Fruit fly (Drosophila melanogaster) whole organism, embryonic: ENCODE results near the gene nudE.

Experiments used
- Ada2b ChIP-seq: fragments of 200-800 bp; sonication (Bioruptor generic); IDR thresholded peaks from 2 replicates; pipeline ENCODE4 v1.3.6; 2022; ENCODE audit warnings: missing biosample characterization, missing genetic modification characterization
- Atf-2 ChIP-seq: fragments of 200-800 bp; sonication (Bioruptor generic); optimal IDR thresholded peaks from 2 replicates; lab custom pipeline; 2016; ENCODE audit warnings: missing biosample characterization, missing genetic modification characterization
- CG10979 ChIP-seq: fragments of 200-800 bp; sonication (Bioruptor generic); optimal IDR thresholded peaks from 2 replicates; lab custom pipeline; 2018; ENCODE audit warnings: missing biosample characterization, mild to moderate bottlenecking, missing genetic modification characterization, moderate library complexity
- CG12071 ChIP-seq: fragments of 200-800 bp; sonication (Bioruptor generic); optimal IDR thresholded peaks from 3 replicates; lab custom pipeline; 2018; ENCODE audit warnings: missing biosample characterization, mild to moderate bottlenecking, missing genetic modification characterization
- CG12236 ChIP-seq: fragments of 200-800 bp; sonication (Bioruptor generic); optimal IDR thresholded peaks from 2 replicates; lab custom pipeline; 2016; ENCODE audit warnings: missing biosample characterization, missing genetic modification characterization
- CG12942 ChIP-seq: fragments of 200-800 bp; sonication (Bioruptor generic); optimal IDR thresholded peaks from 3 replicates; lab custom pipeline; 2016; ENCODE audit warnings: missing biosample characterization, missing genetic modification characterization
- CG13894 ChIP-seq: fragments of 200-800 bp; sonication (Bioruptor generic); optimal IDR thresholded peaks from 3 replicates; lab custom pipeline; 2018; ENCODE audit warnings: missing biosample characterization, mild to moderate bottlenecking, missing genetic modification characterization, moderate library complexity
- CG14667 ChIP-seq: fragments of 200-800 bp; sonication (Bioruptor generic); IDR thresholded peaks from 2 replicates; pipeline ENCODE4 v1.3.6; 2022; ENCODE audit warnings: missing biosample characterization, missing genetic modification characterization
- CG14965 ChIP-seq: fragments of 200-800 bp; sonication (Bioruptor generic); optimal IDR thresholded peaks from 2 replicates; lab custom pipeline; 2016; ENCODE audit warnings: missing biosample characterization, missing genetic modification characterization, borderline replicate concordance
- CG15073 ChIP-seq: fragments of 200-800 bp; sonication (Bioruptor generic); optimal IDR thresholded peaks from 2 replicates; lab custom pipeline; 2016; ENCODE audit warnings: missing biosample characterization, missing genetic modification characterization
- CG16863 ChIP-seq: fragments of 200-800 bp; sonication (Bioruptor generic); optimal IDR thresholded peaks from 3 replicates; lab custom pipeline; 2016; ENCODE audit warnings: missing biosample characterization, missing genetic modification characterization
- CG17568 ChIP-seq: fragments of 200-800 bp; sonication (Bioruptor generic); optimal IDR thresholded peaks from 2 replicates; lab custom pipeline; 2018; ENCODE audit warnings: missing biosample characterization, mild to moderate bottlenecking, missing genetic modification characterization, moderate library complexity
- CG18619 ChIP-seq: fragments of 200-800 bp; sonication (Bioruptor generic); optimal IDR thresholded peaks from 3 replicates; lab custom pipeline; 2017; ENCODE audit warnings: missing biosample characterization, mild to moderate bottlenecking, missing genetic modification characterization
- CG30020 ChIP-seq: fragments of 200-800 bp; optimal IDR thresholded peaks from 2 replicates; lab custom pipeline; 2019; ENCODE audit warnings: missing biosample characterization, mild to moderate bottlenecking, missing genetic modification characterization, moderate library complexity
- CG31388 ChIP-seq: fragments of 200-800 bp; sonication (Bioruptor generic); optimal IDR thresholded peaks from 2 replicates; lab custom pipeline; 2016; ENCODE audit warnings: missing biosample characterization, missing genetic modification characterization
- CG33557 ChIP-seq: fragments of 200-800 bp; sonication (Bioruptor generic); optimal IDR thresholded peaks from 2 replicates; lab custom pipeline; 2019; ENCODE audit warnings: missing biosample characterization, mild to moderate bottlenecking, missing genetic modification characterization, moderate library complexity
- CG34224 ChIP-seq: fragments of 200-800 bp; sonication (Bioruptor generic); IDR thresholded peaks from 3 replicates; pipeline ENCODE4 v1.3.6; 2022; ENCODE audit warnings: missing biosample characterization, missing genetic modification characterization; ENCODE audit not compliant: partially characterized antibody
- CG4424 ChIP-seq: fragments of 200-800 bp; sonication (Bioruptor generic); optimal IDR thresholded peaks from 3 replicates; lab custom pipeline; 2016; ENCODE audit warnings: missing biosample characterization, missing genetic modification characterization
- CG5953 ChIP-seq: fragments of 200-800 bp; sonication (Bioruptor generic); IDR thresholded peaks from 2 replicates; pipeline ENCODE4 v1.3.6; 2022; ENCODE audit warnings: missing biosample characterization, missing genetic modification characterization
- CG6765 ChIP-seq: fragments of 200-800 bp; sonication (Bioruptor generic); optimal IDR thresholded peaks from 3 replicates; lab custom pipeline; 2017; ENCODE audit warnings: missing biosample characterization, mild to moderate bottlenecking, missing genetic modification characterization
- CG8359 ChIP-seq: fragments of 200-800 bp; sonication (Bioruptor generic); optimal IDR thresholded peaks from 2 replicates; lab custom pipeline; 2017; ENCODE audit warnings: missing biosample characterization, mild to moderate bottlenecking, missing genetic modification characterization, borderline replicate concordance
- Camta ChIP-seq: fragments of 200-800 bp; sonication (Bioruptor generic); optimal IDR thresholded peaks from 2 replicates; lab custom pipeline; 2016; ENCODE audit warnings: missing biosample characterization, missing genetic modification characterization
- Chrac-16 ChIP-seq: fragments of 200-800 bp; sonication (Bioruptor generic); optimal IDR thresholded peaks from 3 replicates; lab custom pipeline; 2016; ENCODE audit warnings: missing biosample characterization, missing genetic modification characterization
- D ChIP-seq, 2 experiments: fragments of 200-800 bp in 1 of 2; fragments of >200 bp in 1 of 2; sonication (Bioruptor generic) in 1 of 2; optimal IDR thresholded peaks; 2 replicates in 1 of 2; 3 replicates in 1 of 2; lab custom pipeline; 2017; ENCODE audit warnings: mild to moderate bottlenecking in 1 of 2, missing biosample characterization in 1 of 2, missing genetic modification characterization in 1 of 2, missing genetic modification reagents in 1 of 2
- D19A ChIP-seq: fragments of 200-800 bp; optimal IDR thresholded peaks from 3 replicates; lab custom pipeline; 2019; ENCODE audit warnings: missing biosample characterization, mild to moderate bottlenecking, missing genetic modification characterization, moderate library complexity
- Ets65A ChIP-seq: fragments of 200-800 bp; sonication (Bioruptor generic); peaks from one replicate; lab custom pipeline; 2016; ENCODE audit warnings: missing biosample characterization, missing genetic modification characterization
- HLH54F ChIP-seq: fragments of 200-800 bp; sonication (Bioruptor generic); optimal IDR thresholded peaks from 3 replicates; lab custom pipeline; 2016; ENCODE audit warnings: missing biosample characterization, missing genetic modification characterization
- Kr ChIP-seq: fragments of 200-800 bp; sonication (Bioruptor generic); optimal IDR thresholded peaks from 2 replicates; lab custom pipeline; 2017; ENCODE audit warnings: missing biosample characterization, mild to moderate bottlenecking, missing genetic modification characterization
- Mrtf ChIP-seq: fragments of 200-800 bp; sonication (Bioruptor generic); IDR thresholded peaks from 3 replicates; pipeline ENCODE4 v1.3.6; 2022; ENCODE audit warnings: missing biosample characterization, missing genetic modification characterization
- Poxn ChIP-seq: fragments of 200-800 bp; sonication (Bioruptor generic); IDR thresholded peaks from 2 replicates; pipeline ENCODE4 v1.3.6; 2022; ENCODE audit warnings: missing biosample characterization, missing genetic modification characterization
- Ravus ChIP-seq: fragments of 200-800 bp; sonication (Bioruptor generic); IDR thresholded peaks from 2 replicates; pipeline ENCODE4 v1.3.6; 2022; ENCODE audit warnings: missing biosample characterization, missing genetic modification characterization
- Six4 ChIP-seq: fragments of 200-800 bp; sonication (Bioruptor generic); optimal IDR thresholded peaks from 2 replicates; lab custom pipeline; 2016; ENCODE audit warnings: missing biosample characterization, missing genetic modification characterization
- Taf1 ChIP-seq: fragments of 200-800 bp; sonication (Bioruptor generic); IDR thresholded peaks from 2 replicates; pipeline ENCODE4 v1.3.6; 2022; ENCODE audit warnings: missing biosample characterization, missing genetic modification characterization
- Xbp1 ChIP-seq: fragments of 200-800 bp; sonication (Bioruptor generic); optimal IDR thresholded peaks from 3 replicates; lab custom pipeline; 2016; ENCODE audit warnings: missing biosample characterization, mild to moderate bottlenecking, missing genetic modification characterization
- cg ChIP-seq: fragments of 200-800 bp; sonication (Bioruptor generic); optimal IDR thresholded peaks from 3 replicates; lab custom pipeline; 2019; ENCODE audit warnings: missing biosample characterization, mild to moderate bottlenecking, missing genetic modification characterization, moderate library complexity
- crol ChIP-seq: fragments of 200-800 bp; sonication (Bioruptor generic); IDR thresholded peaks from 2 replicates; pipeline ENCODE4 v1.3.6; 2022; ENCODE audit warnings: missing biosample characterization, missing genetic modification characterization
- ems ChIP-seq: fragments of 200-800 bp; sonication (Bioruptor generic); optimal IDR thresholded peaks from 3 replicates; lab custom pipeline; 2016; ENCODE audit warnings: missing biosample characterization, missing genetic modification characterization
- ftz-f1 ChIP-seq: fragments of 200-800 bp; sonication (Bioruptor generic); optimal IDR thresholded peaks from 2 replicates; lab custom pipeline; 2016; ENCODE audit warnings: missing biosample characterization, missing genetic modification characterization
- jumu ChIP-seq: fragments of 200-800 bp; sonication (Bioruptor generic); optimal IDR thresholded peaks from 3 replicates; lab custom pipeline; 2016; ENCODE audit warnings: missing biosample characterization, missing genetic modification characterization
- ken ChIP-seq: fragments of 200-800 bp; sonication (Bioruptor generic); IDR thresholded peaks from 3 replicates; pipeline ENCODE4 v1.3.6; 2022; ENCODE audit warnings: missing biosample characterization, missing genetic modification characterization
- maf-S ChIP-seq: fragments of 200-800 bp; sonication (Bioruptor generic); optimal IDR thresholded peaks from 2 replicates; lab custom pipeline; 2016; ENCODE audit warnings: missing biosample characterization, missing genetic modification characterization
- odd ChIP-seq: fragments of 200-800 bp; sonication (Bioruptor generic); optimal IDR thresholded peaks from 2 replicates; lab custom pipeline; 2017; ENCODE audit warnings: missing biosample characterization, mild to moderate bottlenecking, missing genetic modification characterization
- prd ChIP-seq, 3 experiments: fragments of >200 bp in 2 of 3; fragments of 200-800 bp in 1 of 3; sonication (Bioruptor generic) in 1 of 3; optimal IDR thresholded peaks in 2 of 3; IDR thresholded peaks in 1 of 3; 2 replicates in 2 of 3; 3 replicates in 1 of 3; pipeline versions ENCODE4 v1.3.6 to Lab custom; 2017 to 2022; ENCODE audit warnings: missing biosample characterization in 1 of 3, missing genetic modification characterization in 1 of 3
- pum ChIP-seq: fragments of 200-800 bp; sonication (Bioruptor generic); optimal IDR thresholded peaks from 2 replicates; lab custom pipeline; 2016; ENCODE audit warnings: missing biosample characterization, missing genetic modification characterization
- pzg ChIP-seq: fragments of 200-800 bp; sonication (Bioruptor generic); optimal IDR thresholded peaks from 3 replicates; lab custom pipeline; 2018; ENCODE audit warnings: missing biosample characterization, mild to moderate bottlenecking, missing genetic modification characterization, moderate library complexity
- schlank ChIP-seq: fragments of 200-800 bp; sonication (Bioruptor generic); optimal IDR thresholded peaks from 2 replicates; lab custom pipeline; 2018; ENCODE audit warnings: missing biosample characterization, mild to moderate bottlenecking, missing genetic modification characterization
- sug ChIP-seq: fragments of 200-800 bp; optimal IDR thresholded peaks from 2 replicates; lab custom pipeline; 2019; ENCODE audit warnings: missing biosample characterization, mild to moderate bottlenecking, missing genetic modification characterization, moderate library complexity
- tll ChIP-seq, 2 experiments: fragments of 200-800 bp in 1 of 2; fragments of >200 bp in 1 of 2; sonication (Bioruptor generic) in 1 of 2; optimal IDR thresholded peaks; 2 replicates each; lab custom pipeline; 2017 to 2019; ENCODE audit warnings: missing biosample characterization in 2 of 2, missing genetic modification characterization in 2 of 2, mild to moderate bottlenecking in 1 of 2, moderate library complexity in 1 of 2
- usp ChIP-seq: fragments of >200 bp; optimal IDR thresholded peaks from 2 replicates; lab custom pipeline; 2017; ENCODE audit warnings: missing biosample characterization, missing genetic modification characterization
- wdn ChIP-seq: fragments of 200-800 bp; sonication (Bioruptor generic); IDR thresholded peaks from 2 replicates; pipeline ENCODE4 v1.3.6; 2022; ENCODE audit warnings: missing biosample characterization, missing genetic modification characterization

nudE gene

DNA sequence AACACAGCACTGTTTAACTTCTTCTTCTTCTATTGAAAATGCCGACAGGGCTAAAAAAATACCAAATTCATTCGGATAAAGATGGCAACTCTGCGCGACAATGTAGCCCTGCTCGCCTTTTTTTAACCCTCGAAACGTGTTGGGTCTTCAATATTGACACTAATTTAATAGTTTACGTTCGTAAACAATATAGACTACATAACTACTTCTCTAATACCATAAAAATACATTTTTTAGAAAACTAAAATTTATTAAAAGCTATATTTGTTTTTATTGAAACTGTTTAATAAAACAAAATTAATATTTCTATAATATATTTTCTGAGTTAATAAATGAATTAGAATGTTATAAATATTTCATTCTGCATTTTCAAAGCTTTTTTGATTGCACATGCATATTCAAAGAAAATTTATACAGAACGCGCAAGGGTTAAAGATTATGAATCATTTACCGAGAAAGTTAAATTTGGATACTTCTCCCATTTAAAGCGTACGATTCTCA is 10.4 kb upstream of the nudE start, which contains the start of the genes Taf2 and CalpB (continued):
- peak; percentile 79 for TF ChIP-seq CG30020 (tag; lab: Kevin White, UChicago)
- peak; percentile 21; the same call in 1 of the 2 replicates for TF ChIP-seq Taf1
- peak; percentile 16 for TF ChIP-seq CG15073 (GFP tag; lab: Kevin White, UChicago)
- TF ChIP-seq CG8359 (GFP tag; lab: Kevin White, UChicago): peak; percentile 64
- TF ChIP-seq CG5953 (GFP tag; lab: Robert Waterston, UW): no peak
- TF ChIP-seq cg (GFP tag; lab: Kevin White, UChicago): no peak
- TF ChIP-seq usp (GFP tag; lab: Kevin White, UChicago): no peak
- peak; percentile 94 for TF ChIP-seq CG10979 (tag; lab: Kevin White, UChicago)
- TF ChIP-seq odd (GFP tag; lab: Kevin White, UChicago): no peak
- peak in 1 of 2 experiments; percentile 57 for TF ChIP-seq tll (GFP tag; optimal IDR thresholded peaks at IDR 0.05; lab: Kevin White, UChicago)
- peak; percentile 67 for TF ChIP-seq CG12942 (GFP tag; lab: Kevin White, UChicago)
- TF ChIP-seq CG14667 (GFP tag; lab: Robert Waterston, UW): peak; percentile 61
- 0 out of 3 replicates have a peak, but pooled peaks have one; percentile 38 for TF ChIP-seq ken (GFP tag; lab: Robert Waterston, UW)
- TF ChIP-seq D (optimal IDR thresholded peaks at IDR 0.05; lab: Kevin White, UChicago): no peak
- TF ChIP-seq D (GFP tag; optimal IDR thresholded peaks at IDR 0.05; lab: Kevin White, UChicago): peak; percentile 82
- TF ChIP-seq CG12236 (GFP tag; lab: Kevin White, UChicago): no peak
- TF ChIP-seq pzg (GFP tag; lab: Kevin White, UChicago): peak; percentile 54
- peak; percentile 81 for TF ChIP-seq CG33557 (GFP tag; lab: Kevin White, UChicago)
- TF ChIP-seq CG31388 (GFP tag; lab: Kevin White, UChicago): peak; percentile 30
- TF ChIP-seq CG17568: no peak
- peak; percentile 93 for TF ChIP-seq D19A
- TF ChIP-seq Atf-2: no peak
- no peak for TF ChIP-seq Poxn (GFP tag; lab: Robert Waterston, UW)
- peak; percentile 79 for TF ChIP-seq Six4 (GFP tag; lab: Kevin White, UChicago)
- TF ChIP-seq ems (GFP tag; lab: Kevin White, UChicago): peak; percentile 39
- TF ChIP-seq CG13894: no peak
- TF ChIP-seq CG16863: no peak
- peak; percentile 76 for TF ChIP-seq CG18619 (GFP tag; lab: Kevin White, UChicago)
- TF ChIP-seq Mrtf (GFP tag; lab: Robert Waterston, UW): peak; percentile 51; the same call in 1 of the 3 replicates
- peak; percentile 54 for TF ChIP-seq Ets65A (GFP tag; lab: Kevin White, UChicago)
- peak; percentile 84 for TF ChIP-seq Xbp1
- no peak for TF ChIP-seq jumu
- TF ChIP-seq schlank (tag; lab: Kevin White, UChicago): peak; percentile 53
- no peak for TF ChIP-seq CG12071 (GFP tag; lab: Kevin White, UChicago)
- TF ChIP-seq CG14965 (GFP tag; lab: Kevin White, UChicago): no peak
- TF ChIP-seq ftz-f1: no peak
- TF ChIP-seq Camta (GFP tag; lab: Kevin White, UChicago): no peak
- TF ChIP-seq CG34224: no peak; the same call in 2 of the 3 replicates
- peak; percentile 15 for TF ChIP-seq pum (GFP tag; lab: Kevin White, UChicago)
- no peak for TF ChIP-seq crol (GFP tag; lab: Robert Waterston, UW)
- peak; percentile 81 for TF ChIP-seq CG6765
- no peak for TF ChIP-seq Kr (GFP tag; lab: Kevin White, UChicago)
- TF ChIP-seq CG4424 (GFP tag; lab: Kevin White, UChicago): peak; percentile 86
- no peak for TF ChIP-seq maf-S (GFP tag; lab: Kevin White, UChicago)
- TF ChIP-seq Ravus (GFP tag; lab: Robert Waterston, UW): no peak
- TF ChIP-seq Chrac-16 (GFP tag; lab: Kevin White, UChicago): peak; percentile 58
- TF ChIP-seq prd (optimal IDR thresholded peaks at IDR 0.05; lab: Kevin White, UChicago): no peak
- peak; percentile 78; the same call in 2 of the 3 replicates for TF ChIP-seq prd (GFP tag; IDR thresholded peaks at IDR 0.05; lab: Robert Waterston, UW)
- TF ChIP-seq wdn (GFP tag; lab: Robert Waterston, UW): peak; percentile 44
- TF ChIP-seq sug (tag; lab: Kevin White, UChicago): no peak
- peak; percentile 74 for TF ChIP-seq Ada2b (GFP tag; lab: Robert Waterston, UW)
- peak; percentile 72 for TF ChIP-seq HLH54F (GFP tag; lab: Kevin White, UChicago)
